Worm (Caenorhabditis elegans) whole organism, L4 larva: Measurements from ENCODE around the gene scl-8.
A peak's percentile ranks its signal among the peaks of the same experiment; 100 is the strongest.

Experiments
- D1046.2 ChIP-seq: fragments of 200-800 bp; sonication (Bioruptor generic); IDR thresholded peaks from 2 replicates; pipeline ENCODE4 v1.3.6; 2022; ENCODE audit warnings: missing genetic modification characterization, missing compliant biosample characterization
- F26F4.8 ChIP-seq: fragments of 200-800 bp; sonication (Bioruptor generic); conservative IDR thresholded peaks from 2 replicates; pipeline ENCODE4 v1.3.6; 2022; ENCODE audit warnings: missing genetic modification characterization, missing compliant biosample characterization
- F49E8.2 ChIP-seq: sonication (generic microtip); optimal IDR thresholded peaks from 2 replicates; lab custom pipeline; 2016; ENCODE audit warnings: missing compliant biosample characterization, mild to moderate bottlenecking, missing genetic modification characterization, borderline replicate concordance
- Y48G9A.11 ChIP-seq: fragments of 200-800 bp; sonication (Bioruptor generic); IDR thresholded peaks from 2 replicates; pipeline ENCODE4 v1.3.6; 2022; ENCODE audit warnings: missing genetic modification reagents, missing genetic modification characterization, missing compliant biosample characterization
- ama-1 ChIP-seq: fragments of 150-350 bp; optimal IDR thresholded peaks from 2 replicates; lab custom pipeline; 2014; ENCODE audit warnings: inconsistent platforms, mixed read lengths
- ceh-20 ChIP-seq: fragments of 200-800 bp; sonication (Bioruptor generic); IDR thresholded peaks from 2 replicates; pipeline ENCODE4 v1.3.6; 2022; ENCODE audit warnings: missing genetic modification reagents, missing genetic modification characterization, missing compliant biosample characterization
- ceh-62 ChIP-seq: sonication (generic microtip); optimal IDR thresholded peaks from 2 replicates; lab custom pipeline; 2017; ENCODE audit warnings: missing biosample characterization, missing genetic modification characterization
- ces-1 ChIP-seq: fragments of 150-350 bp; sonication (generic microtip); optimal IDR thresholded peaks from 4 replicates; lab custom pipeline; 2014; ENCODE audit warnings: missing biosample characterization, missing genetic modification reagents, missing genetic modification characterization
- daf-16 ChIP-seq, 3 experiments: sonication (generic microtip); optimal IDR thresholded peaks; 2 replicates each; lab custom pipeline; 2016 to 2017; ENCODE audit warnings: missing genetic modification characterization in 3 of 3, missing genetic modification reagents in 3 of 3, mild to moderate bottlenecking in 2 of 3, missing compliant biosample characterization in 2 of 3, missing biosample characterization in 1 of 3, moderate library complexity in 1 of 3
- dmd-6 ChIP-seq: fragments of 200-800 bp; sonication (Bioruptor generic); IDR thresholded peaks from 2 replicates; pipeline ENCODE4 v1.3.6; 2022; ENCODE audit warnings: missing genetic modification reagents, missing genetic modification characterization, missing compliant biosample characterization
- dpl-1 ChIP-seq: fragments of 150-350 bp; optimal IDR thresholded peaks from 2 replicates; lab custom pipeline; 2014; ENCODE audit warnings: missing biosample characterization, missing genetic modification reagents, missing genetic modification characterization
- dve-1 ChIP-seq: sonication (generic microtip); optimal IDR thresholded peaks from 2 replicates; lab custom pipeline; 2017; ENCODE audit warnings: antibody characterized with exemption, mild to moderate bottlenecking, missing genetic modification characterization, missing compliant biosample characterization; ENCODE audit not compliant: insufficient read depth
- egl-43 ChIP-seq: fragments of 200-800 bp; sonication (Bioruptor generic); IDR thresholded peaks from 2 replicates; pipeline ENCODE4 v1.3.6; 2022; ENCODE audit warnings: missing genetic modification reagents, missing genetic modification characterization, missing compliant biosample characterization
- hlh-11 ChIP-seq: fragments of 200-800 bp; sonication (Bioruptor generic); optimal IDR thresholded peaks from 2 replicates; lab custom pipeline; 2018; ENCODE audit warnings: mild to moderate bottlenecking, missing genetic modification characterization, missing compliant biosample characterization
- hlh-30 ChIP-seq: sonication (generic microtip); optimal IDR thresholded peaks from 2 replicates; lab custom pipeline; 2017; ENCODE audit warnings: antibody characterized with exemption, mild to moderate bottlenecking, missing genetic modification characterization, missing compliant biosample characterization; ENCODE audit not compliant: insufficient read depth
- jun-1 ChIP-seq: fragments of 150-350 bp; optimal IDR thresholded peaks from 2 replicates; lab custom pipeline; 2014; ENCODE audit warnings: missing biosample characterization, missing genetic modification reagents, missing genetic modification characterization
- lin-15B ChIP-seq: fragments of 150-350 bp; sonication (generic microtip); optimal IDR thresholded peaks from 3 replicates; lab custom pipeline; 2014; ENCODE audit warnings: missing biosample characterization, missing genetic modification characterization
- lin-38 ChIP-seq: fragments of 200-800 bp; sonication (Bioruptor generic); IDR thresholded peaks from 2 replicates; pipeline ENCODE4 v1.3.6; 2022; ENCODE audit warnings: missing genetic modification reagents, missing genetic modification characterization, missing compliant biosample characterization
- lsy-2 ChIP-seq, 2 experiments: fragments of 150-350 bp in 1 of 2; sonication (generic microtip) in 1 of 2; optimal IDR thresholded peaks; 2 replicates each; lab custom pipeline; 2014 to 2017; ENCODE audit warnings: missing biosample characterization in 2 of 2, missing genetic modification characterization in 2 of 2
- mdt-29 ChIP-seq: fragments of 200-800 bp; sonication (Bioruptor generic); IDR thresholded peaks from 2 replicates; pipeline ENCODE4 v1.3.6; 2022; ENCODE audit warnings: missing genetic modification reagents, missing genetic modification characterization, missing compliant biosample characterization
- mes-2 ChIP-seq: sonication (generic microtip); optimal IDR thresholded peaks from 2 replicates; lab custom pipeline; 2016; ENCODE audit warnings: missing genotype, mild to moderate bottlenecking, missing genetic modification characterization, missing compliant biosample characterization; ENCODE audit not compliant: poor library complexity, severe bottlenecking
- mxl-2 ChIP-seq: fragments of 200-800 bp; sonication (Bioruptor generic); conservative IDR thresholded peaks from 2 replicates; pipeline ENCODE4 v1.3.6; 2022; ENCODE audit warnings: missing genetic modification reagents, missing genetic modification characterization, missing compliant biosample characterization
- nhr-10 ChIP-seq: fragments of 150-350 bp; optimal IDR thresholded peaks from 2 replicates; lab custom pipeline; 2014; ENCODE audit warnings: missing biosample characterization, missing genetic modification characterization
- nhr-102 ChIP-seq: sonication (generic microtip); optimal IDR thresholded peaks from 2 replicates; lab custom pipeline; 2016; ENCODE audit warnings: mild to moderate bottlenecking, missing genetic modification characterization, moderate library complexity, missing compliant biosample characterization
- nhr-11 ChIP-seq: fragments of 150-350 bp; optimal IDR thresholded peaks from 2 replicates; lab custom pipeline; 2014; ENCODE audit warnings: missing biosample characterization, missing genetic modification characterization
- nhr-28 ChIP-seq: fragments of 150-350 bp; optimal IDR thresholded peaks from 2 replicates; lab custom pipeline; 2014; ENCODE audit warnings: missing biosample characterization, missing genetic modification characterization
- nhr-6 ChIP-seq: fragments of 150-350 bp; optimal IDR thresholded peaks from 2 replicates; lab custom pipeline; 2014; ENCODE audit warnings: missing biosample characterization, missing genetic modification characterization
- nhr-77 ChIP-seq: fragments of 150-350 bp; optimal IDR thresholded peaks from 2 replicates; lab custom pipeline; 2014; ENCODE audit warnings: missing biosample characterization, missing genetic modification characterization
- pha-4 ChIP-seq, 2 experiments: fragments of 150-350 bp in 1 of 2; fragments of 200-800 bp in 1 of 2; sonication (Bioruptor generic) in 1 of 2; IDR thresholded peaks in 1 of 2; optimal IDR thresholded peaks in 1 of 2; 2 replicates each; pipeline versions ENCODE4 v1.3.6 to Lab custom; 2014 to 2022; ENCODE audit warnings: missing genetic modification characterization in 2 of 2, missing genetic modification reagents in 2 of 2, missing biosample characterization in 1 of 2, missing compliant biosample characterization in 1 of 2
- pqm-1 ChIP-seq: sonication (generic microtip); optimal IDR thresholded peaks from 2 replicates; lab custom pipeline; 2017; ENCODE audit warnings: missing biosample characterization, missing genetic modification characterization
- rbr-2 ChIP-seq: sonication (generic microtip); optimal IDR thresholded peaks from 2 replicates; lab custom pipeline; 2016; ENCODE audit warnings: missing genotype, missing genetic modification characterization, missing compliant biosample characterization
- sdz-12 ChIP-seq: fragments of 200-800 bp; sonication (Bioruptor generic); optimal IDR thresholded peaks from 2 replicates; lab custom pipeline; 2018; ENCODE audit warnings: mild to moderate bottlenecking, missing genetic modification characterization, missing compliant biosample characterization
- set-16 ChIP-seq: fragments of 200-800 bp; sonication (Bioruptor generic); IDR thresholded peaks from 2 replicates; pipeline ENCODE4 v1.3.6; 2022; ENCODE audit warnings: missing genetic modification reagents, missing genetic modification characterization, missing compliant biosample characterization
- skn-1 ChIP-seq: fragments of 150-350 bp; optimal IDR thresholded peaks from 2 replicates; lab custom pipeline; 2014; ENCODE audit warnings: missing biosample characterization, missing genetic modification characterization
- snpc-1.2 ChIP-seq: fragments of 200-800 bp; sonication (Bioruptor generic); IDR thresholded peaks from 2 replicates; pipeline ENCODE4 v1.3.6; 2022; ENCODE audit warnings: missing genetic modification reagents, missing genetic modification characterization, missing compliant biosample characterization
- spr-3 ChIP-seq: fragments of 200-800 bp; sonication (Bioruptor generic); optimal IDR thresholded peaks from 2 replicates; lab custom pipeline; 2018; ENCODE audit warnings: mild to moderate bottlenecking, missing genetic modification characterization, missing compliant biosample characterization
- tag-97 ChIP-seq: fragments of 200-800 bp; sonication (Bioruptor generic); IDR thresholded peaks from 2 replicates; pipeline ENCODE4 v1.3.6; 2022; ENCODE audit warnings: missing genetic modification characterization, missing compliant biosample characterization
- tra-1 ChIP-seq: fragments of 200-800 bp; sonication (Bioruptor generic); IDR thresholded peaks from 2 replicates; pipeline ENCODE4 v1.3.6; 2022; ENCODE audit warnings: missing genetic modification reagents, missing genetic modification characterization, missing compliant biosample characterization
- unc-130 ChIP-seq: sonication (generic microtip); optimal IDR thresholded peaks from 2 replicates; lab custom pipeline; 2016; ENCODE audit warnings: missing genetic modification reagents, missing genetic modification characterization, missing compliant biosample characterization
- unc-62 ChIP-seq, 3 experiments: fragments of 150-350 bp in 1 of 3; sonication (generic microtip); optimal IDR thresholded peaks in 2 of 3; peaks in 1 of 3; 1 replicate in 1 of 3; 2 replicates in 2 of 3; lab custom pipeline; 2014 to 2017; ENCODE audit warnings: missing biosample characterization in 3 of 3, missing genetic modification characterization in 3 of 3, missing genetic modification reagents in 3 of 3, missing genotype in 1 of 3
- vab-7 ChIP-seq: fragments of 200-800 bp; sonication (Bioruptor generic); IDR thresholded peaks from 2 replicates; pipeline ENCODE4 v1.3.6; 2022; ENCODE audit warnings: missing genetic modification reagents, missing genetic modification characterization, missing compliant biosample characterization
- zag-1 ChIP-seq: fragments of 150-350 bp; optimal IDR thresholded peaks from 2 replicates; lab custom pipeline; 2014; ENCODE audit warnings: missing biosample characterization, missing genetic modification characterization
- ztf-11 ChIP-seq: fragments of 150-350 bp; optimal IDR thresholded peaks from 2 replicates; lab custom pipeline; 2014; ENCODE audit warnings: missing biosample characterization, missing genetic modification characterization
- ztf-7 ChIP-seq: fragments of 150-350 bp; optimal IDR thresholded peaks from 2 replicates; lab custom pipeline; 2014; ENCODE audit warnings: missing biosample characterization, missing genetic modification characterization

Gene scl-8

DNA sequence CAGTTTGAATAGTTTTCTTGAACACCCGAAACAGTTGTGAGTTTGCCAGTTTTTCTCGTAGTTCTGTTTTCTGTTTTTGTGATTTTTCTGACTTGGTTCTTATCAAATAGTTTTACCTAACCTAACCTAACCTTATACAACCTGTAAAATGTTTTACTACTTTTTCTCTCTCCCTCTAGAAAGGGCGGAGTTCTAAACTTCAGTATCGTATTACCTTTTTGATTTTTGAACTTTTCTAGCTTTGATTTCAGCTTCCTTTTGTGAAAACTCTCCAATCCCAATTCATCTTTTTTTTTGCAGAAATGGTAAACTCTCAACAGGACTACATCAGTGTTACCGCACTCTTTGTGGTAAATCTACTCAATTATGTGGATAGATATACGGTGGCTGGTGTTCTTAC lies 15.2 kb downstream of the scl-8 start, which contains the start of gene spin-2:
TSS of gene spin-2 (plus strand) at position 301 of the 400 bp plus-strand sequence.
- TF ChIP-seq Y48G9A.11 (GFP tag; lab: Robert Waterston, UW) (no peak), mxl-2 (GFP tag; lab: Robert Waterston, UW) (no peak), nhr-77 (no peak), pha-4 (GFP tag; IDR thresholded peaks at IDR 0.05; lab: Robert Waterston, UW) (no peak), pha-4 (tag; optimal IDR thresholded peaks at IDR 0.05; lab: Kevin White, UChicago) (no peak), skn-1 (no peak), jun-1 (tag; lab: Kevin White, UChicago) (no peak), F49E8.2 (tag; lab: Kevin White, UChicago) (no peak), mdt-29 (no peak)
- TF ChIP-seq, all 104 proteins: peak for 0

DNA sequence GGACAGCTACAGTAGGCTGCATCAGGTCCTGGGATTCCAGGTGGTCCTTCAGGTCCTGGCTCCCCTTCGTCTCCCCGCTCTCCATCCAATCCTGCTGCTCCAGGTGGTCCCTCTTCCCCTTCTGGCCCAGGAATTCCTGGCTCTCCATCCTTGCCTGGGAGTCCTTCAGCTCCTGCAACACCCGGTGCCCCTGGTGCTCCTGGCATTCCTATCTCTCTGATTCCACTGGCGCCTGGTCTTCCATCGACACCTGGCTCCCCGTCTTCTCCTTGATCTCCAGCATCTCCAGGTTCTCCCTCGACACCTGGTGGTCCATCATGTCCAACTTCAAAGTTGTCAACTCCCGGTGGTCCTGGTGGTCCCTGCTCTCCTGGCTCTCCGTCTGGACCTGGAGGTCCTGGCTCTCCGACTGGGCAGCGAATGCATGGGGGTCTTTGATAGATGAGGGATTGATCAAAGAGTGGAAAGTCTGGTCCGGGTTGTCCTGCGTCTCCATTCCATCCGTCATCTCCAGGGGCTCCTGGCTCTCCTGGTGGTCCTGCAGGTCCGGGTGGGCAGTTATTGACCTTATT lies 18.2 kb downstream of the scl-8 start:
- no peak for TF ChIP-seq snpc-1.2 (GFP tag; lab: Robert Waterston, UW)
- TF ChIP-seq egl-43 (GFP tag; lab: Robert Waterston, UW), result 0 out of 2 replicates have a peak, but pooled peaks have one; percentile 5
- TF ChIP-seq set-16 (GFP tag; lab: Robert Waterston, UW), result peak; percentile 95

DNA sequence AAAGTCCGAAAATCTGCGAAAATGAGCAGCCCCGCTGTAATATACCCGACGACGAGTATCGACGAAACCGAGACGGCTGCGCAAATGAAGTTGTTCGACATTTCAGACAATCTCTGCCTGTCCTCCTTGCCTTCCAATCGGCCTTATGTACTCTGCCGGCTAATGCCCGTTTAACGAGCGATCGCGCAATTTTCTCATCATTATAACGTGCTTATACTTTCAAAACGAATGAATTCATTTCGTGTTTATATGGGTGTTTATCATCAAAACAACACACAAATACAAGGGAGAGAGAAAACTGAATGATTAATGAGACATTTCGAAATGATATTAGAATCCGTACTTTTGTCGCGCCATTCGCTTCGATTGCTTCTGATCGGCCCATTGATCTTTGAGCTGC lies 19.4 kb downstream of the scl-8 start, which contains the start of gene col-132:
TSS of gene col-132 (minus strand) at position 101 of the 400 bp plus-strand sequence.
- TF ChIP-seq spr-3 (GFP tag; lab: Kevin White, UChicago) (no peak), ceh-20 (no peak), ama-1 (lab: Kevin White, UChicago) (no peak), ztf-7 (tag; lab: Kevin White, UChicago) (no peak), ztf-11 (tag; lab: Kevin White, UChicago) (no peak), D1046.2 (GFP tag; lab: Robert Waterston, UW) (no peak), mxl-2 (GFP tag; lab: Robert Waterston, UW) (no peak), tag-97 (GFP tag; lab: Robert Waterston, UW) (no peak), zag-1 (tag; lab: Kevin White, UChicago) (no peak), lin-15B (no peak), F26F4.8 (GFP tag; lab: Robert Waterston, UW) (no peak), tra-1 (no peak), dmd-6 (GFP tag; lab: Robert Waterston, UW) (no peak), hlh-11 (tag; lab: Kevin White, UChicago) (no peak), ces-1 (GFP tag; lab: Kevin White, UChicago) (no peak), sdz-12 (GFP tag; lab: Kevin White, UChicago) (no peak), vab-7 (GFP tag; lab: Robert Waterston, UW) (no peak)

DNA sequence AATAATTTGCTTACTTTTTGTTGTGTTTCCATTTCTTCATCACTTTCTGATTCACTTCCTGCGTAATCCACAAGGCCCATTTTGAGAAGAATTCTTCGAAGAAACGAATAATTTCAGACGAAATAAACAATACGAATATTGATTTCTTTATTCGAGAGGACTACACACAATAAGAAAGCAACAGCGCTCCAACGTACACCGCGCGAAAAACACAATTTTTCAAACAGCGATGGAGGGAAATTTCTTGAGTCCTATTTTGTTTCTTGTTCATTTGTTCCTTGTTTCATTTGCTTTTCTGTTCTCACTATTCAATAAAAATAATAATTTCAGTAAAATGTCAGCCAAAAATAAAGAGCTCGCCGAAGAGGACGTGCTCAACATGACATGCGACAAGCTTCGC lies 22.1 kb downstream of the scl-8 start, which contains the start of the genes prcc-1 and C39E9.12:
TSS of gene prcc-1 (minus strand) at position 119 of the 400 bp plus-strand sequence.
TSS of gene C39E9.12 (plus strand) at position 331 of the 400 bp plus-strand sequence.
- TF ChIP-seq nhr-6 (tag; lab: Kevin White, UChicago), result peak; percentile 76
- no peak for TF ChIP-seq unc-62 (GFP tag; optimal IDR thresholded peaks at IDR 0.05 in 1 of 2; lab: Kevin White, UChicago)
- no peak for TF ChIP-seq unc-62 (tag; optimal IDR thresholded peaks at IDR 0.05; lab: Kevin White, UChicago)
- TF ChIP-seq rbr-2, result peak; percentile 10
- no peak for TF ChIP-seq daf-16 (GFP tag; optimal IDR thresholded peaks at IDR 0.05; lab: Kevin White, UChicago)
- peak; percentile 70 for TF ChIP-seq daf-16 (tag; optimal IDR thresholded peaks at IDR 0.05; lab: Kevin White, UChicago)
- TF ChIP-seq nhr-77, result peak; percentile 19
- TF ChIP-seq pha-4 (GFP tag; IDR thresholded peaks at IDR 0.05; lab: Robert Waterston, UW), result no peak
- TF ChIP-seq pha-4 (tag; optimal IDR thresholded peaks at IDR 0.05; lab: Kevin White, UChicago), result peak; percentile 25
- no peak for TF ChIP-seq nhr-102 (tag; lab: Kevin White, UChicago)
- peak; percentile 60 for TF ChIP-seq nhr-28 (tag; lab: Kevin White, UChicago)
- TF ChIP-seq unc-130 (GFP tag; lab: Kevin White, UChicago), result peak; percentile 80
- peak in 1 of 2 experiments; percentile 88 for TF ChIP-seq lsy-2 (tag; optimal IDR thresholded peaks at IDR 0.05; lab: Kevin White, UChicago)
- peak; percentile 82 for TF ChIP-seq mes-2 (tag; lab: Kevin White, UChicago)
- TF ChIP-seq ceh-62 (tag; lab: Kevin White, UChicago), result no peak
- peak; percentile 94 for TF ChIP-seq lin-38 (GFP tag; lab: Robert Waterston, UW)
- peak; percentile 53 for TF ChIP-seq dve-1
- no peak for TF ChIP-seq nhr-10
- TF ChIP-seq dpl-1 (GFP tag; lab: Kevin White, UChicago), result peak; percentile 90
- peak; percentile 53 for TF ChIP-seq hlh-30
- peak; percentile 68 for TF ChIP-seq nhr-11 (tag; lab: Kevin White, UChicago)
- TF ChIP-seq pqm-1 (tag; lab: Kevin White, UChicago), result no peak
